Worm (Caenorhabditis elegans): ENCODE data around the gene srx-136.

ce11 chrV:13812931-13813330, 44.3 kb upstream of the srx-136 start, which contains the start of gene ceh-24:
- TF ChIP-seq dao-5 (tag; optimal IDR thresholded peaks at IDR 0.05): no peak
- TF ChIP-seq him-1 (tag; optimal IDR thresholded peaks at IDR 0.05): no peak
- TF ChIP-seq W03F9.2 (tag; optimal IDR thresholded peaks at IDR 0.05): no peak
